Worm (Caenorhabditis elegans): Measurements from ENCODE around the gene T21B4.15.

Gene T21B4.15

ce11 chrII:12506511-12506910 lies 16.5 kb downstream of the T21B4.15 start:
- TF ChIP-seq mes-2 (tag; optimal IDR thresholded peaks at IDR 0.05; ENCODE audit: poor library complexity, severe bottlenecking) (no peak), aha-1 (tag) (peak; percentile 64), nhr-48 (tag; optimal IDR thresholded peaks at IDR 0.05) (no peak), unc-62 (GFP tag; optimal IDR thresholded peaks at IDR 0.05 in 1 of 2) (no peak), unc-62 (tag; optimal IDR thresholded peaks at IDR 0.05) (no peak), ceh-20 (GFP tag; IDR thresholded peaks at IDR 0.05) (no peak), fos-1 (tag; optimal IDR thresholded peaks at IDR 0.05) (no peak)

DNA sequence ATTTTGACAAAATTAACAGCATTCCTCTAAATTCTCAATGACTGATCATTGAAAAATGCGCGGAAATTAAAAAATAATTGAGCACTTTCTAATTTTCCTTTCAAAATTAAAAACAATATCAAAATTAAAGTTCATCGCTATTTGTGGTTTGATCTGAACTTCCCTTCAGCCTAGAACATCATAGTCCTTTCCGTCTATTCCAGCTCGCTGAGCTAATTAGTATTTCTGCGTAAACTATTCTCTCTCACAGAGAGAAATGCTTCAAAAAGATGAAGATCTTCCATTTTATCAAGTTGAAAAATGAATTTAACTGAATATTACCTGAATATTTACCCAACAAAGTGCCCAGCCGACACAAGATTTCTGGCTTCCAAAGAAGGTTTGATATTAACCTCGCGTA lies 17.0 kb downstream of the T21B4.15 start, which contains the start of gene srh-68:
Gene srh-68 (plus strand): TSS at position 301 of the 400 bp plus-strand sequence.
- TF ChIP-seq Y75B8A.6 (GFP tag; IDR thresholded peaks at IDR 0.05), result no peak
- TF ChIP-seq daf-16 (GFP tag; optimal IDR thresholded peaks at IDR 0.05), result no peak
- no peak for TF ChIP-seq daf-16 (tag; optimal IDR thresholded peaks at IDR 0.05)
- no peak for TF ChIP-seq ceh-32 (tag; optimal IDR thresholded peaks at IDR 0.05; ENCODE audit: poor library complexity)

DNA sequence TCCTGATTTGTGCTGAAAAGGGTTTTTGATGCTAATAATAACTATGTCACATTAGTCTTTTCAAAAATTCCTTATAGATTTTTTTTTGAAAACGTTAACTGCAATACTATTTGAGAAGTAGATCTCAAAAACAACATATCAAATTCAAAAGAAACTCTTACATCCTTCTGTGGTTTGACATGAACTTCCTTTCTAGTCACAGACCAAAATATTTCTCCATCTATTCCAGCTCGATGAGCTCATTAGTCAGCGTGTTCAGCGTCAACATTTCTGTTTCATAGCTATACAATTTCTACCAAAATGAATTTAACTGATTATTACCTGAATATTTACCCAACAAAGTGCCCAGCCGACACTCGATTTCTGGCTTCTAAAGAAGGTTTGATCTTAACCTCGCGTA lies 18.6 kb downstream of the T21B4.15 start, which contains the start of gene srh-67:
Gene srh-67 (plus strand): TSS at position 301 of the 400 bp plus-strand sequence.
- TF ChIP-seq nhr-237 (tag; optimal IDR thresholded peaks at IDR 0.05), result no peak

DNA sequence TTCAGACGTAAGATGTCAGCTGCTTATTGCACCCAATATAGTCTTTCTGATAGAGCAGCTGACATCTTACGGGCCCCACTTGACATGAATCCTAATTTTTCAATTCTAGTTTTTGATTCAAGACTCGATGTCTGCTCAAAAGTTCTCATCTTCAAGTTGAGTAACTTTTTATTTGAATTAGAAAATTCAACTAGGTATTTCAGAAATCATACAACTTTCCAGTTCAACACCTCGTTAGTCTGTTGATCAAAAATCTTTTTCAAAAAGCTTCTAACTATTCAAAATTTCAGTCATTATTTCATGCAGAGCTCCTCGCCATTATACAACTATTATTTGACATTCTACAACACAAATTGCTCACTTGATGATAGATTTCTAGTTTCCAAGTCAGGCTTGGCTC lies 21.9 kb downstream of the T21B4.15 start, which contains the start of gene srh-73:
Gene srh-73 (plus strand): TSS at position 301 of the 400 bp plus-strand sequence.
- TF ChIP-seq mdt-29 (GFP tag; IDR thresholded peaks at IDR 0.05) (no peak), egl-27 (tag; optimal IDR thresholded peaks at IDR 0.05) (no peak), nhr-48 (tag; optimal IDR thresholded peaks at IDR 0.05) (no peak)

DNA sequence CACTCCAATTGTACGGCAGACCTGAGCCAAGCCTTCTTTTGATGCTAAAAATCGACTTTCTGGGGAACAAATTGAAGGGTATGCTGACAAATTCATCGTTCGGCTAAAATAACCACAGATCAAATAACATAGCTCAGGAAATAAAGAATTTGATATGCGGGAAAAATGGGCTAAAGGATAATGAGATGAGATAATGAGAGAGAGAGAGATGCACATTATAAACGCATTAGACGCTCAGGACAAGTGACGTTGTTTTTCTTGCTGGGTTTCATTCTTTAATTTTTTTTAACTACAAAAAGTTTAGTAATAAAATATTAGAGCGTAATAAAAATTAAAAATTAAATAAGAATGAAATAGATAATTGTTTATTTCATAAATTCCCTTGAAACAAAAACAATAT lies 24.6 kb downstream of the T21B4.15 start, which contains the start of gene srh-69:
Gene srh-69 (minus strand): TSS at position 101 of the 400 bp plus-strand sequence.
- TF ChIP-seq T26A8.4 (GFP tag; IDR thresholded peaks at IDR 0.05) (no peak), lir-3 (tag; optimal IDR thresholded peaks at IDR 0.05) (no peak), Y105C5A.15 (GFP tag; IDR thresholded peaks at IDR 0.05) (no peak), ctbp-1 (GFP tag; IDR thresholded peaks at IDR 0.05) (no peak), Y5F2A.4 (GFP tag; optimal IDR thresholded peaks at IDR 0.05) (no peak), ceh-62 (tag; optimal IDR thresholded peaks at IDR 0.05) (no peak), cey-2 (tag; optimal IDR thresholded peaks at IDR 0.05; ENCODE audit: borderline replicate concordance, insufficient read depth) (no peak), nhr-76 (tag; optimal IDR thresholded peaks at IDR 0.05) (no peak)

ce11 chrII:12516313-12516712 lies 26.3 kb downstream of the T21B4.15 start, which contains the start of gene srh-61:
srh-61 (minus strand) TSS chrII:12516413.
- no peak for TF ChIP-seq gei-8 (GFP tag; optimal IDR thresholded peaks at IDR 0.05)
- TF ChIP-seq egl-43 (GFP tag; IDR thresholded peaks at IDR 0.05), result no peak
- no peak for TF ChIP-seq mxl-2 (GFP tag; conservative IDR thresholded peaks at IDR 0.05)
- no peak for TF ChIP-seq madf-9 (GFP tag; conservative IDR thresholded peaks at IDR 0.05)
- peak in 1 of 2 experiments; percentile 49 for TF ChIP-seq unc-62 (GFP tag; optimal IDR thresholded peaks at IDR 0.05 in 1 of 2)
- TF ChIP-seq unc-62 (tag; optimal IDR thresholded peaks at IDR 0.05), result no peak
- no peak for TF ChIP-seq mep-1 (tag; optimal IDR thresholded peaks at IDR 0.05)
- no peak for TF ChIP-seq dmd-6 (GFP tag; IDR thresholded peaks at IDR 0.05)

ce11 chrII:12518008-12518407 lies 28.0 kb downstream of the T21B4.15 start:
- TF ChIP-seq daf-16 (GFP tag; optimal IDR thresholded peaks at IDR 0.05), result no peak
- peak; percentile 45 for TF ChIP-seq daf-16 (tag; optimal IDR thresholded peaks at IDR 0.05)
- TF ChIP-seq unc-62 (GFP tag; optimal IDR thresholded peaks at IDR 0.05 in 1 of 2), result peak in 1 of 2 experiments; percentile 47
- no peak for TF ChIP-seq unc-62 (tag; optimal IDR thresholded peaks at IDR 0.05)
- peak; percentile 23; the same call in 1 of the 2 replicates for TF ChIP-seq dmd-6 (GFP tag; IDR thresholded peaks at IDR 0.05)
- TF ChIP-seq php-3 (GFP tag; IDR thresholded peaks at IDR 0.05), result peak; percentile 38; the same call in 1 of the 2 replicates
- TF ChIP-seq hlh-11 (tag; optimal IDR thresholded peaks at IDR 0.05), result peak; percentile 22
- no peak for TF ChIP-seq fos-1 (tag; optimal IDR thresholded peaks at IDR 0.05)
- TF ChIP-seq pqm-1 (tag; optimal IDR thresholded peaks at IDR 0.05), result no peak
- TF ChIP-seq fkh-10 (GFP tag; optimal IDR thresholded peaks at IDR 0.05), result no peak
- TF ChIP-seq nhr-28 (tag; optimal IDR thresholded peaks at IDR 0.05), result peak; percentile 4
- TF ChIP-seq lin-39 (tag; optimal IDR thresholded peaks at IDR 0.05), result no peak
- TF ChIP-seq ztf-7 (tag; optimal IDR thresholded peaks at IDR 0.05), result no peak
- TF ChIP-seq mdt-29 (GFP tag; IDR thresholded peaks at IDR 0.05), result 0 out of 2 replicates have a peak, but pooled peaks have one; percentile 9
- no peak for TF ChIP-seq spr-3 (GFP tag; optimal IDR thresholded peaks at IDR 0.05)
- peak; percentile 72 for TF ChIP-seq dve-1 (tag; optimal IDR thresholded peaks at IDR 0.05; ENCODE audit: insufficient read depth)
- no peak for TF ChIP-seq unc-39 (tag; optimal IDR thresholded peaks at IDR 0.05)
- no peak for TF ChIP-seq nhr-111 (GFP tag; optimal IDR thresholded peaks at IDR 0.05)
- no peak for TF ChIP-seq Y105C5A.15 (GFP tag; IDR thresholded peaks at IDR 0.05)
